Worm (Caenorhabditis elegans) whole organism, mixed stage, embryonic: ENCODE results near the gene B0035.18.

ENCODE experiments used
- cnd-1 ChIP-seq: fragments of 200-800 bp; sonication (Bioruptor generic); optimal IDR thresholded peaks from 2 replicates; lab custom pipeline; 2018; ENCODE audit warnings: mild to moderate bottlenecking, missing genetic modification characterization, missing compliant biosample characterization
- elt-3 ChIP-seq: fragments of 150-350 bp; optimal IDR thresholded peaks from 2 replicates; lab custom pipeline; 2014; ENCODE audit warnings: missing biosample characterization, missing genetic modification characterization
- mab-5 ChIP-seq: fragments of 150-350 bp; optimal IDR thresholded peaks from 2 replicates; lab custom pipeline; 2014; ENCODE audit warnings: missing biosample characterization, missing genetic modification characterization
- nhr-12 ChIP-seq: fragments of 150-350 bp; optimal IDR thresholded peaks from 2 replicates; lab custom pipeline; 2014; ENCODE audit warnings: missing biosample characterization, missing genetic modification characterization
- nhr-28 ChIP-seq: fragments of 150-350 bp; optimal IDR thresholded peaks from 2 replicates; lab custom pipeline; 2014; ENCODE audit warnings: missing biosample characterization, missing genetic modification characterization
- unc-120 ChIP-seq: sonication (generic microtip); optimal IDR thresholded peaks from 2 replicates; lab custom pipeline; 2017; ENCODE audit warnings: missing genetic modification characterization, missing compliant biosample characterization; ENCODE audit not compliant: poor library complexity, severe bottlenecking
- unc-62 ChIP-seq: fragments of 150-350 bp; optimal IDR thresholded peaks from 2 replicates; lab custom pipeline; 2014; ENCODE audit warnings: missing biosample characterization, missing genetic modification reagents, missing genetic modification characterization
- zip-8 ChIP-seq: fragments of 150-350 bp; optimal IDR thresholded peaks from 2 replicates; lab custom pipeline; 2014; ENCODE audit warnings: missing biosample characterization, missing genetic modification characterization
- ztf-11 ChIP-seq: fragments of 150-350 bp; optimal IDR thresholded peaks from 2 replicates; lab custom pipeline; 2014; ENCODE audit warnings: missing biosample characterization, missing genetic modification characterization

DNA sequence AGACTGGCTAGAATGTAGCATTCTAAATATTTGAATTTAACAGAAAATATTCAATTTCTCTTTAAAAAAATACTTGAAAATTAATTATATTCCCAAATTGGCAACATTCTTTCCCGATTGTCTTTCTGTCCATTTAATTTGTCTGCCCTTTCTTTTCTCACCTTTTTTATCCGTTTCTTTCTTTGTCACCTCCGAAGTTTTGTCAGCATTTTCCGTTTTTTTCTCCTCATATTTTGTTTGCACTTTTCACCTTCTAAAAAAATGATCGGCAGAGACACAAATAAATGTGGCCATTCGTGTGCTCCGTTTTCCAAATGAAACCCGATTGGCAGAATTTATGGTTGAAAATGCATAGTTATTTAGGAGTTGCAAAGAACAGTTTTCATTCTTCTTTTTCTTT is 4.0 kb upstream of the B0035.18 start:
- no peak for TF ChIP-seq unc-120 (tag; lab: Kevin White, UChicago)
- TF ChIP-seq ztf-11 (tag; lab: Kevin White, UChicago): no peak
- no peak for TF ChIP-seq nhr-12 (tag; lab: Kevin White, UChicago)
- TF ChIP-seq elt-3: no peak
- TF ChIP-seq nhr-28 (tag; lab: Kevin White, UChicago): no peak
- no peak for TF ChIP-seq unc-62 (GFP tag; lab: Kevin White, UChicago)
- no peak for TF ChIP-seq mab-5 (tag; lab: Kevin White, UChicago)
- no peak for TF ChIP-seq cnd-1
- no peak for TF ChIP-seq zip-8 (tag; lab: Kevin White, UChicago)
